Fruit fly (Drosophila melanogaster): ENCODE data around the gene CG2225.

CG2225 gene

dm6 chr2L:21622709-21623684, 54.3 kb downstream of the CG2225 start:
- TF ChIP-seq CrebA (GFP tag; optimal IDR thresholded peaks at IDR 0.05; ENCODE audit: borderline replicate concordance) = peak; percentile 26
- no peak for TF ChIP-seq OdsH (GFP tag; optimal IDR thresholded peaks at IDR 0.05)
- TF ChIP-seq Vsx2 (GFP tag; optimal IDR thresholded peaks at IDR 0.05; ENCODE audit: partially characterized antibody) = no peak
- no peak for TF ChIP-seq Rel (GFP tag; optimal IDR thresholded peaks at IDR 0.05)
- peak; percentile 19 for TF ChIP-seq Rel (tag; optimal IDR thresholded peaks at IDR 0.05)
- peak; percentile 41 for TF ChIP-seq brk (GFP tag; optimal IDR thresholded peaks at IDR 0.05)
- TF ChIP-seq h (GFP tag; optimal IDR thresholded peaks at IDR 0.05) = peak; percentile 58
- TF ChIP-seq rgr (GFP tag; optimal IDR thresholded peaks at IDR 0.05) = no peak
- peak; percentile 5 for TF ChIP-seq br (GFP tag; optimal IDR thresholded peaks at IDR 0.05)

- TF ChIP-seq Dfd (GFP tag; optimal IDR thresholded peaks at IDR 0.05) (peak; percentile 94), sv (GFP tag; optimal IDR thresholded peaks at IDR 0.05) (no peak), lola (GFP tag; optimal IDR thresholded peaks at IDR 0.05) (peak; percentile 11)
Measured at dm6 chr2L:21622062-21622589, 55.2 kb downstream of the CG2225 start.

dm6 chr2L:21620527-21620926, 56.8 kb downstream of the CG2225 start:
- TF ChIP-seq h (GFP tag; optimal IDR thresholded peaks at IDR 0.05) (no peak), CG32264 (GFP tag; optimal IDR thresholded peaks at IDR 0.05) (no peak), CG9705 (GFP tag; optimal IDR thresholded peaks at IDR 0.05) (no peak), psq (GFP tag; optimal IDR thresholded peaks at IDR 0.05) (no peak), pan (optimal IDR thresholded peaks at IDR 0.05) (no peak), dsf (GFP tag; optimal IDR thresholded peaks at IDR 0.05; ENCODE audit: borderline replicate concordance) (no peak), dl (GFP tag; optimal IDR thresholded peaks at IDR 0.05; ENCODE audit: insufficient read depth in 1 of 2, partially characterized antibody in 2 of 2) (no peak), Myc (optimal IDR thresholded peaks at IDR 0.05) (no peak), Rel (GFP tag; optimal IDR thresholded peaks at IDR 0.05) (no peak), Rel (tag; optimal IDR thresholded peaks at IDR 0.05) (no peak), woc (GFP tag; optimal IDR thresholded peaks at IDR 0.05) (no peak)

dm6 chr2L:21618738-21619431, 58.4 kb downstream of the CG2225 start:
- TF ChIP-seq Dfd (GFP tag; optimal IDR thresholded peaks at IDR 0.05) = peak; percentile 59
- no peak for TF ChIP-seq jim (GFP tag; optimal IDR thresholded peaks at IDR 0.05)

- no peak for TF ChIP-seq Hr78 (GFP tag; optimal IDR thresholded peaks at IDR 0.05)
- no peak for TF ChIP-seq h (GFP tag; optimal IDR thresholded peaks at IDR 0.05)
- TF ChIP-seq dl (GFP tag; optimal IDR thresholded peaks at IDR 0.05; ENCODE audit: insufficient read depth in 1 of 2, partially characterized antibody in 2 of 2) = no peak
- TF ChIP-seq Jra (GFP tag; optimal IDR thresholded peaks at IDR 0.05) = no peak
- TF ChIP-seq Rel (GFP tag; optimal IDR thresholded peaks at IDR 0.05) = no peak
- no peak for TF ChIP-seq Rel (tag; optimal IDR thresholded peaks at IDR 0.05)
- TF ChIP-seq Hnf4 (GFP tag; optimal IDR thresholded peaks at IDR 0.05) = no peak
- no peak for TF ChIP-seq Dfd (GFP tag; optimal IDR thresholded peaks at IDR 0.05)
- TF ChIP-seq ey (GFP tag; optimal IDR thresholded peaks at IDR 0.05) = no peak
- TF ChIP-seq psq (GFP tag; optimal IDR thresholded peaks at IDR 0.05) = no peak
- TF ChIP-seq Myc (optimal IDR thresholded peaks at IDR 0.05) = no peak
- TF ChIP-seq Abd-B (GFP tag; optimal IDR thresholded peaks at IDR 0.05) = no peak
- TF ChIP-seq usp (GFP tag; optimal IDR thresholded peaks at IDR 0.05) = no peak
- TF ChIP-seq CG32264 (GFP tag; optimal IDR thresholded peaks at IDR 0.05) = no peak
- no peak for TF ChIP-seq HLH106 (tag; optimal IDR thresholded peaks at IDR 0.05)
- TF ChIP-seq sage (GFP tag; optimal IDR thresholded peaks at IDR 0.05) = no peak
- TF ChIP-seq GATAd (GFP tag; optimal IDR thresholded peaks at IDR 0.05) = no peak
- no peak for TF ChIP-seq tai (GFP tag; optimal IDR thresholded peaks at IDR 0.05)
- no peak for TF ChIP-seq fru (GFP tag; optimal IDR thresholded peaks at IDR 0.05)
- TF ChIP-seq lola (GFP tag; optimal IDR thresholded peaks at IDR 0.05) = no peak
Measured at dm6 chr2L:21617949-21618348, 59.4 kb downstream of the CG2225 start.
